Worm (Caenorhabditis elegans): Measurements from ENCODE around the gene K09E9.7.

- TF ChIP-seq tbx-37 (GFP tag; conservative IDR thresholded peaks at IDR 0.05) (no peak), ama-1 (optimal IDR thresholded peaks at IDR 0.05) (no peak), pes-1 (GFP tag; IDR thresholded peaks at IDR 0.05) (no peak), B0310.2 (tag; optimal IDR thresholded peaks at IDR 0.05) (no peak), tbx-11 (GFP tag; IDR thresholded peaks at IDR 0.05) (no peak), tra-4 (tag; optimal IDR thresholded peaks at IDR 0.05) (no peak), flt-1 (GFP tag; IDR thresholded peaks at IDR 0.05) (no peak), ceh-13 (GFP tag; optimal IDR thresholded peaks at IDR 0.05) (no peak), hnd-1 (tag; optimal IDR thresholded peaks at IDR 0.05) (no peak), sea-1 (GFP tag; conservative IDR thresholded peaks at IDR 0.05) (no peak)
Observed at ce11 chrX:15659561-15659960, 18.9 kb downstream of the K09E9.7 start.

All from whole organism, early embryonic.